Fruit fly (Drosophila melanogaster) whole organism, pupa: ENCODE results near the gene CG2533.

Experiments
- CG10348 ChIP-seq: fragments of 200-800 bp; sonication (Bioruptor generic); IDR thresholded peaks from 2 replicates; pipeline ENCODE4 v1.3.6; 2022; ENCODE audit warnings: missing biosample characterization, missing genetic modification characterization
- CG12605 ChIP-seq: fragments of 200-800 bp; sonication (Bioruptor generic); IDR thresholded peaks from 2 replicates; pipeline ENCODE4 v1.3.6; 2022; ENCODE audit warnings: missing biosample characterization, missing genetic modification characterization
- CG13204 ChIP-seq: fragments of 200-800 bp; sonication (Bioruptor generic); optimal IDR thresholded peaks from 2 replicates; lab custom pipeline; 2018; ENCODE audit warnings: missing biosample characterization, mild to moderate bottlenecking, missing genetic modification characterization, moderate library complexity
- CG14655 ChIP-seq: fragments of 200-800 bp; sonication (Bioruptor generic); optimal IDR thresholded peaks from 3 replicates; lab custom pipeline; 2017; ENCODE audit warnings: mild to moderate bottlenecking, missing biosample characterization, missing genetic modification reagents, missing genetic modification characterization
- CG15710 ChIP-seq: fragments of 200-800 bp; sonication (Bioruptor generic); optimal IDR thresholded peaks from 2 replicates; lab custom pipeline; 2018; ENCODE audit warnings: missing biosample characterization, mild to moderate bottlenecking, missing genetic modification characterization, moderate library complexity
- CG17806 ChIP-seq: fragments of 200-800 bp; sonication (Bioruptor generic); optimal IDR thresholded peaks from 2 replicates; lab custom pipeline; 2018; ENCODE audit warnings: missing biosample characterization, mild to moderate bottlenecking, missing genetic modification characterization, moderate library complexity
- CG32121 ChIP-seq: fragments of 200-800 bp; sonication (Bioruptor generic); IDR thresholded peaks from 2 replicates; pipeline ENCODE4 v1.3.6; 2022; ENCODE audit warnings: missing biosample characterization, missing genetic modification characterization
- CG34367 ChIP-seq: fragments of 200-800 bp; sonication (Bioruptor generic); optimal IDR thresholded peaks from 2 replicates; lab custom pipeline; 2018; ENCODE audit warnings: missing biosample characterization, mild to moderate bottlenecking, missing genetic modification characterization
- CG4496 ChIP-seq: fragments of 200-800 bp; sonication (Bioruptor generic); IDR thresholded peaks from 3 replicates; pipeline ENCODE4 v1.3.6; 2022; ENCODE audit warnings: missing biosample characterization, missing genetic modification characterization
- CG8159 ChIP-seq: fragments of 200-800 bp; sonication (Bioruptor generic); optimal IDR thresholded peaks from 3 replicates; lab custom pipeline; 2018; ENCODE audit warnings: missing biosample characterization, mild to moderate bottlenecking, missing genetic modification characterization, moderate library complexity
- CG8301 ChIP-seq: fragments of 200-800 bp; sonication (Bioruptor generic); optimal IDR thresholded peaks from 2 replicates; lab custom pipeline; 2018; ENCODE audit warnings: missing biosample characterization, mild to moderate bottlenecking, missing genetic modification characterization
- CG9948 ChIP-seq: fragments of 200-800 bp; sonication (Bioruptor generic); optimal IDR thresholded peaks from 2 replicates; lab custom pipeline; 2018; ENCODE audit warnings: missing biosample characterization, mild to moderate bottlenecking, missing genetic modification characterization, moderate library complexity
- D1 ChIP-seq: fragments of 200-800 bp; sonication (Bioruptor generic); optimal IDR thresholded peaks from 2 replicates; lab custom pipeline; 2018; ENCODE audit warnings: missing biosample characterization, mild to moderate bottlenecking, missing genetic modification characterization, moderate library complexity
- EcR ChIP-seq: fragments of 200-800 bp; sonication (Bioruptor generic); optimal IDR thresholded peaks from 3 replicates; lab custom pipeline; 2019; ENCODE audit warnings: missing biosample characterization, missing genetic modification characterization, mild to moderate bottlenecking, moderate library complexity, missing genetic modification reagents
- Ets98B ChIP-seq: fragments of 200-800 bp; sonication (Bioruptor generic); IDR thresholded peaks from 2 replicates; pipeline ENCODE4 v1.3.6; 2022; ENCODE audit warnings: missing biosample characterization, missing genetic modification characterization
- Pif1A ChIP-seq: fragments of 200-800 bp; sonication (Bioruptor generic); optimal IDR thresholded peaks from 3 replicates; lab custom pipeline; 2016; ENCODE audit warnings: missing biosample characterization, missing genetic modification characterization
- Pif1B ChIP-seq: fragments of 200-800 bp; sonication (Bioruptor generic); optimal IDR thresholded peaks from 3 replicates; lab custom pipeline; 2016; ENCODE audit warnings: missing biosample characterization, missing genetic modification characterization
- Snoo ChIP-seq: fragments of 200-800 bp; sonication (Bioruptor generic); optimal IDR thresholded peaks from 3 replicates; lab custom pipeline; 2017; ENCODE audit warnings: missing biosample characterization, mild to moderate bottlenecking, missing genetic modification characterization, inconsistent platforms
- fd96Ca ChIP-seq: fragments of 200-800 bp; sonication (Bioruptor generic); IDR thresholded peaks from 3 replicates; pipeline ENCODE4 v1.3.6; 2022; ENCODE audit warnings: missing biosample characterization, missing genetic modification characterization
- gl ChIP-seq: fragments of 200-800 bp; sonication (Bioruptor generic); optimal IDR thresholded peaks from 2 replicates; lab custom pipeline; 2018; ENCODE audit warnings: missing biosample characterization, mild to moderate bottlenecking, missing genetic modification characterization
- rn ChIP-seq: fragments of 200-800 bp; sonication (Bioruptor generic); IDR thresholded peaks from 2 replicates; pipeline ENCODE4 v1.3.6; 2022; ENCODE audit warnings: missing biosample characterization, missing genetic modification characterization

Gene CG2533

DNA sequence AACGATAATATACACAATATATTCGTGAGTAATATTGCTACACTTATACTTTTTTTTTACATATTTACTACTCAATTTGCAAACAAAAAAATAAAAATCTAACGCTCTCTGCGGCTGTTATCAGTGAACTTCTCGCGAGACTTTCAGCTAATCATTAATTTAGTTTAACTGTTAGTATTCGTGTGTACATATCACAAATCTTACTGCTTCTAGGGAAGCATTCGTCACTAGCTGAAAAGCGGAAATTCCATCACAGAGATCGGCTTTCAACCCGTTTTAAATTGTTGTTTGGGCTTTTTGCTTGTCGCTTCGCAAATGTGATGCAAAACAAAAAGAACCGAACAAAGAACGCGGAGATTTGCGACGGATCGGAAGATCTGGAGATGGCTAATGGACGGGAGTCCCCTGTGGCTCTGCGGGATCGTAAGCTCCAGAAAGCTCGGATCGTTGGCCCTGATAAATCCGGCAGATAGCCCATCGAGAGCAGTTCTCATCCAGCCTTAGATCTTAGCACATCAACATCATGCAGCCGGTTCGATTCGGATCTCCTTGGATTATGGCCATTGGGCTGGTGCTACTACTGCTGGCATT, 42.4 kb downstream of the CG2533 start, which contains the start of gene PGRP-SA:
TSS of gene PGRP-SA (plus strand) at position 194 of the 591 bp plus-strand sequence.
- 0 out of 3 replicates have a peak, but pooled peaks have one; percentile 12 for TF ChIP-seq CG4496 (GFP tag; lab: Robert Waterston, UW)
- TF ChIP-seq rn = no peak
- no peak for TF ChIP-seq EcR (GFP tag; lab: Kevin White, UChicago)

DNA sequence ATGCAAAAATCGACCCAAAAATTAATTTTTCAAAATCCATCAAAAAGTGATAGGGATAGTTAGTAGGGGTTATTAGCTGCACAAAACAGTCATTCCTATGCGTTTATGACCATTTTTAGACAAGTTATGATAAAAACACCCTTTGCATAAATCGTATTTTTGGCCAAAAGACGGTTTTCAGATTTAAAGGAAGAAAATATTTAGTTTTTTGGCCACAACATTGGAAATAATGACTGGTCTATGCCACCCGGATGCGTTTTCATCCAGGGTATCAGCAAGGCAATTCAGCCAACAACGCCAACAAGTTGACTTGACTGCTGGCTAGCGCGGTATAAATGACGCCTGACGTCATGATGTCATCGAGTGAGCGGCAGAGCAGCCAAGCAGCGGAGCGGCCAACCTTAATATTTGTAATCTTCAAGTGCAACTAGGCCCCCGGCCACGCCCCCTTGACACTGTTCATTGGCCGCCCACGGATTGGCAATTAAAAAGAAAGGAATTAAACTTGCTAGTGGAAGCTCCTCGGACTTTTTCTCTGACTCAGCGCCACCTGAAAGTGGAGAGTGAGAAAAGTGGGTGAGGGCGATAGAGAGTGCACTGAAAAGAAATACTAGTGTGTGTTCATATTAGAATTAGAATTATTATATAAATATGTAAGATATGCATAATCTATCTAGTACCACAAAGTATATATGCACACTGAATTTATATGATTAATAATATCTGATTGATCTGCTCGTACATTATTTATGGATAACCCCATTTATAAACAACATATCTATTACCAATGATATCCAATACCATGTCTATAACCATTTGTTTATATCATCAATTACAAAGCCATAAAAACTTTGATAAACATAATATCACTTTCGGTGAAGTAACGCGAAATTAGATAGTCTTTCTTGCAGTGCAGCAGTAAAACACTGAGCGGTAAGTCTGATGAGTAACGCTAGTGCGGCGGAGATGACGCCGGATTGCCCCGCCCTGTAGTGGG, 44.0 kb downstream of the CG2533 start:
- peak; percentile 36 for TF ChIP-seq CG12605 (GFP tag; lab: Robert Waterston, UW)
- TF ChIP-seq CG8159 (tag; lab: Kevin White, UChicago) = peak; percentile 90
- TF ChIP-seq EcR (GFP tag; lab: Kevin White, UChicago) = peak; percentile 34
- TF ChIP-seq Ets98B (GFP tag; lab: Robert Waterston, UW) = peak; percentile 41
- peak; percentile 72 for TF ChIP-seq CG32121 (GFP tag; lab: Robert Waterston, UW)
- TF ChIP-seq CG13204 (GFP tag; lab: Kevin White, UChicago) = peak; percentile 50
- peak; percentile 87 for TF ChIP-seq CG14655 (GFP tag; lab: Kevin White, UChicago)
- peak; percentile 80 for TF ChIP-seq CG17806 (tag; lab: Kevin White, UChicago)
- peak; percentile 83 for TF ChIP-seq CG9948 (tag; lab: Kevin White, UChicago)
- TF ChIP-seq fd96Ca (GFP tag; lab: Robert Waterston, UW) = peak; percentile 22; the same call in 1 of the 3 replicates
- peak; percentile 49; the same call in 1 of the 2 replicates for TF ChIP-seq rn
- TF ChIP-seq CG8301 (tag; lab: Kevin White, UChicago) = peak; percentile 80
- TF ChIP-seq D1 = no peak
- peak; percentile 73 for TF ChIP-seq CG34367
- TF ChIP-seq Pif1A = peak; percentile 54
- peak; percentile 53 for TF ChIP-seq Pif1B
- TF ChIP-seq gl (tag; lab: Kevin White, UChicago) = peak; percentile 47
- peak; percentile 74 for TF ChIP-seq Snoo (tag; lab: Kevin White, UChicago)
- peak; percentile 56; the same call in 2 of the 3 replicates for TF ChIP-seq CG4496 (GFP tag; lab: Robert Waterston, UW)
- peak; percentile 88 for TF ChIP-seq CG15710 (tag; lab: Kevin White, UChicago)
- TF ChIP-seq CG10348 = peak; percentile 43; the same call in 1 of the 2 replicates
- TF ChIP-seq, all 21 proteins: peak for 20

DNA sequence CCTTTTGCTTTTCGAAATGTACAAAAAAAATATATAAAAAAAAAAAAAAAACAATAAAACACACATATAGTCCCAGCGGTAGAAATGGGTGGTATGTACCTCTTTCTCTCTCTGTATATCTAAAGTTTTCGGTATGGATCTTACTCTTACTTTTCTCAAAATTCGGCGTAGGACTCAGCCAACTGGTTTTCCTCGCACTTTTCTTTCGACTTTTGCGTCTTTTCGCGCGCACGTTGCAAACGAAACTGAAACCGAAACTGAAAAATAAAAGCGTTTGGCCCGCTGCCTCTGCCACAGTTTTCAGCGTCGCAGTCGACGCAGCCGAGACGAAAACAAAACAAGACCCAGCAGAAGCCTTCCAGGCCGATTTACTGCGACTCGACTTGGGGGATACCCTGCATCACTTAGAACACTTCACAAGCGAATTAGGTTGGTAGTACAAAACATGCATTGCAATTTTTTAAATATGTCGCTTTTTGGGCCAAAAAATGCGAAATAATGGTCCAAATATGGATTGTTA, 45.5 kb downstream of the CG2533 start, which contains the start of gene CG1572:
TSS of gene CG1572 (minus strand) at position 266 of the 520 bp plus-strand sequence.
- TF ChIP-seq CG8301 (tag; lab: Kevin White, UChicago) (no peak), CG34367 (no peak), CG9948 (tag; lab: Kevin White, UChicago) (no peak), CG13204 (GFP tag; lab: Kevin White, UChicago) (peak; percentile 29), CG32121 (GFP tag; lab: Robert Waterston, UW) (0 out of 2 replicates have a peak, but pooled peaks have one; percentile 48), CG15710 (tag; lab: Kevin White, UChicago) (no peak), Snoo (tag; lab: Kevin White, UChicago) (peak; percentile 28), CG12605 (GFP tag; lab: Robert Waterston, UW) (0 out of 2 replicates have a peak, but pooled peaks have one; percentile 19), Ets98B (GFP tag; lab: Robert Waterston, UW) (peak; percentile 59), CG14655 (GFP tag; lab: Kevin White, UChicago) (peak; percentile 18), Pif1B (peak; percentile 34), fd96Ca (GFP tag; lab: Robert Waterston, UW) (no peak), CG4496 (GFP tag; lab: Robert Waterston, UW) (peak; percentile 30; the same call in 1 of the 3 replicates), CG10348 (no peak), Pif1A (peak; percentile 11)

DNA sequence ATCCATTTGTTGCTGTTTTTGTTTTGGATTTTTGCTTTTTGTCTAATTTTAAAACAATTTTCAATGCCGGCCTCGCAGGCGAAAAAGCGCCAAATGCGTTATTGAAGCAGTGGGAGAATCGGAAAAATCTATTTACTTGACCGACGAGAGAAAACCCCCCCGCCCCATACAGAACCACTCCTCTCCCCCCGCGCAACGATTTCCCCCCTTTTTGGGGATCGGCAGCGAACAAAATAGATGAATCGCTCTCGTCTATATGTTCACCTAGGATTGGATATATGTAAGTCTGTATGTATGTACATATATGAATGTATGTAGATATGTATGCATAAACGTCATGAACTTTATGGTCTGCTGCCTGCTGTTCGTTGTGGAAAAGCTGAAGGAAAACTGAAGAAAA, 47.2 kb downstream of the CG2533 start:
- no peak for TF ChIP-seq CG32121 (GFP tag; lab: Robert Waterston, UW)
- no peak for TF ChIP-seq CG8159 (tag; lab: Kevin White, UChicago)
- no peak for TF ChIP-seq CG34367
- no peak for TF ChIP-seq D1
- TF ChIP-seq CG4496 (GFP tag; lab: Robert Waterston, UW) = no peak
- no peak for TF ChIP-seq CG17806 (tag; lab: Kevin White, UChicago)
- no peak for TF ChIP-seq CG15710 (tag; lab: Kevin White, UChicago)
- TF ChIP-seq CG8301 (tag; lab: Kevin White, UChicago) = no peak
- TF ChIP-seq Pif1B = no peak
- TF ChIP-seq Snoo (tag; lab: Kevin White, UChicago) = no peak
- no peak for TF ChIP-seq CG12605 (GFP tag; lab: Robert Waterston, UW)
- no peak for TF ChIP-seq gl (tag; lab: Kevin White, UChicago)

DNA sequence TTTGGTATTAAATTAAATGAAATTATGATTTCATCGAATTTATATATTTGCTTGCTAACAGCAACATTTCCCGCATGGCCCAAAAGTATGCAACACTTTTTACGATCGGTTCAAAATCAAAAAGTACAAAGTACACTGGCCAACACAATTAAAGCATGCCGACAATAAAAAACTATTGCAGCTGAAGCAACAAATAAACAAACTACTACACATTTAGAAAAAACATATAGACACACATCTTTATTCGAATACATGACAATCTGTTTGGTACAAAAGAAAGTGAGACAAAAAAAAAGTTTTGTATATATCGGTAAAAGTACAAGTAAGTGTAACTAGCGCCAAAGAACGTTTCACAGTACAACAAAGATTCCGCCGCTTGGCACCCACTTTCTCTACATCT, 48.9 kb downstream of the CG2533 start:
- TF ChIP-seq CG12605 (GFP tag; lab: Robert Waterston, UW) (peak; percentile 12; the same call in 1 of the 2 replicates), CG15710 (tag; lab: Kevin White, UChicago) (no peak), CG8301 (tag; lab: Kevin White, UChicago) (peak; percentile 15), CG13204 (GFP tag; lab: Kevin White, UChicago) (no peak), D1 (no peak), Pif1B (no peak), CG14655 (GFP tag; lab: Kevin White, UChicago) (peak; percentile 16), Pif1A (peak; percentile 18), CG32121 (GFP tag; lab: Robert Waterston, UW) (no peak), gl (tag; lab: Kevin White, UChicago) (no peak), Snoo (tag; lab: Kevin White, UChicago) (peak; percentile 14), CG8159 (tag; lab: Kevin White, UChicago) (no peak), CG10348 (no peak), Ets98B (GFP tag; lab: Robert Waterston, UW) (0 out of 2 replicates have a peak, but pooled peaks have one; percentile 39), CG4496 (GFP tag; lab: Robert Waterston, UW) (no peak; the same call in 2 of the 3 replicates), fd96Ca (GFP tag; lab: Robert Waterston, UW) (no peak), CG17806 (tag; lab: Kevin White, UChicago) (no peak), rn (no peak), CG34367 (no peak)
